Worm (Caenorhabditis elegans): ENCODE results near the gene fbxb-92.
"Not testable (repeated sequence)": the region's sequence is repeated elsewhere in the genome, so short reads cannot be mapped to it uniquely, and the experiment has no call there.

fbxb-92 gene

ce11 chrII:3779463-3779862 is 32.2 kb upstream of the fbxb-92 start, which contains the start of gene T24E12.11:
Gene T24E12.11 (minus strand): TSS chrII:3779563.
- TF ChIP-seq F13H6.1 (tag; optimal IDR thresholded peaks at IDR 0.05), result no peak
- TF ChIP-seq Y55F3AM.14 (GFP tag; optimal IDR thresholded peaks at IDR 0.05), result no peak
- no peak for TF ChIP-seq crh-2 (tag; optimal IDR thresholded peaks at IDR 0.05)
- no peak for TF ChIP-seq ztf-4 (tag; optimal IDR thresholded peaks at IDR 0.05)
- no peak for TF ChIP-seq elt-3 (tag; optimal IDR thresholded peaks at IDR 0.05)
- TF ChIP-seq elt-1 (tag; optimal IDR thresholded peaks at IDR 0.05), result no peak
- no peak for TF ChIP-seq skn-1 (tag; optimal IDR thresholded peaks at IDR 0.05)
- no peak for TF ChIP-seq nhr-237 (tag; optimal IDR thresholded peaks at IDR 0.05)
- TF ChIP-seq blmp-1 (tag; optimal IDR thresholded peaks at IDR 0.05; ENCODE audit: insufficient read depth), result no peak
- TF ChIP-seq nhr-10 (tag; optimal IDR thresholded peaks at IDR 0.05), result no peak

- TF ChIP-seq ztf-4 (tag; optimal IDR thresholded peaks at IDR 0.05) (no peak), alr-1 (tag; optimal IDR thresholded peaks at IDR 0.05) (no peak)
These were observed 30.5 kb upstream of the fbxb-92 start for ce11 chrII:3777802-3778201.

- no peak for TF ChIP-seq dmd-4 (tag; optimal IDR thresholded peaks at IDR 0.05)
These were observed 28.4 kb upstream of the fbxb-92 start, which contains the start of gene T24E12.3 for ce11 chrII:3775719-3776118. Gene T24E12.3 (plus strand): TSS chrII:3776019.

- TF ChIP-seq nhr-10 (tag; optimal IDR thresholded peaks at IDR 0.05), result no peak
- TF ChIP-seq C34F6.9 (tag; optimal IDR thresholded peaks at IDR 0.05), result no peak
- no peak for TF ChIP-seq sma-9 (GFP tag; optimal IDR thresholded peaks at IDR 0.05)
- no peak for TF ChIP-seq sma-9 (tag; optimal IDR thresholded peaks at IDR 0.05)
- no peak for TF ChIP-seq peb-1 (tag; optimal IDR thresholded peaks at IDR 0.05)
- TF ChIP-seq ama-1 (optimal IDR thresholded peaks at IDR 0.05), result no peak
These were observed 25.8 kb upstream of the fbxb-92 start, which contains the start of gene T24E12.10 for ce11 chrII:3773130-3773529. Gene T24E12.10 (minus strand): TSS chrII:3773230.

ce11 chrII:3771640-3772039 is 24.3 kb upstream of the fbxb-92 start:
- no peak for TF ChIP-seq nhr-10 (tag; optimal IDR thresholded peaks at IDR 0.05)
- TF ChIP-seq fos-1 (tag; optimal IDR thresholded peaks at IDR 0.05), result no peak
- no peak for TF ChIP-seq C34F6.9 (tag; optimal IDR thresholded peaks at IDR 0.05)
- TF ChIP-seq nhr-25 (tag; optimal IDR thresholded peaks at IDR 0.05), result no peak
- TF ChIP-seq unc-62 (GFP tag; optimal IDR thresholded peaks at IDR 0.05), result no peak
- no peak for TF ChIP-seq mab-5 (tag; optimal IDR thresholded peaks at IDR 0.05)
- TF ChIP-seq lin-13 (GFP tag; optimal IDR thresholded peaks at IDR 0.05), result no peak
- TF ChIP-seq zag-1 (tag; optimal IDR thresholded peaks at IDR 0.05), result no peak

ce11 chrII:3764486-3764885 is 17.2 kb upstream of the fbxb-92 start, which contains the start of gene srx-112:
Gene srx-112 (minus strand): TSS chrII:3764586.
- no peak for TF ChIP-seq nhr-25 (tag; optimal IDR thresholded peaks at IDR 0.05)

ce11 chrII:3761599-3761998 is 14.3 kb upstream of the fbxb-92 start, which contains the start of gene T24E12.6:
Gene T24E12.6 (minus strand): TSS chrII:3761699.
- not testable (repeated sequence) for TF ChIP-seq C34F6.9 (tag; optimal IDR thresholded peaks at IDR 0.05); gmeb-1 (tag; optimal IDR thresholded peaks at IDR 0.05); sma-3 (GFP tag; optimal IDR thresholded peaks at IDR 0.05)

- TF ChIP-seq ceh-16 (tag; optimal IDR thresholded peaks at IDR 0.05) (no peak), gmeb-1 (tag; optimal IDR thresholded peaks at IDR 0.05) (no peak), sma-3 (GFP tag; optimal IDR thresholded peaks at IDR 0.05) (no peak), nhr-25 (tag; optimal IDR thresholded peaks at IDR 0.05) (no peak)
These were observed 11.7 kb upstream of the fbxb-92 start, which contains the start of gene T24E12.12 for ce11 chrII:3759010-3759409. Gene T24E12.12 (plus strand): TSS chrII:3759290.

ce11 chrII:3757499-3757898 is 10.2 kb upstream of the fbxb-92 start, which contains the start of gene srx-111:
Gene srx-111 (plus strand): TSS chrII:3757799.
- TF ChIP-seq lin-39 (tag; optimal IDR thresholded peaks at IDR 0.05) (no peak), R02D3.7 (tag; optimal IDR thresholded peaks at IDR 0.05) (no peak), ceh-16 (tag; optimal IDR thresholded peaks at IDR 0.05) (no peak), nhr-12 (tag; optimal IDR thresholded peaks at IDR 0.05) (no peak), lin-11 (tag; optimal IDR thresholded peaks at IDR 0.05) (no peak), mdl-1 (tag; optimal IDR thresholded peaks at IDR 0.05) (no peak), crh-2 (tag; optimal IDR thresholded peaks at IDR 0.05) (no peak), nhr-11 (tag; optimal IDR thresholded peaks at IDR 0.05) (no peak), ztf-4 (tag; optimal IDR thresholded peaks at IDR 0.05) (no peak), sma-3 (GFP tag; optimal IDR thresholded peaks at IDR 0.05) (no peak), fos-1 (tag; optimal IDR thresholded peaks at IDR 0.05) (no peak), nhr-237 (tag; optimal IDR thresholded peaks at IDR 0.05) (no peak), C34F6.9 (tag; optimal IDR thresholded peaks at IDR 0.05) (no peak), sem-4 (tag; optimal IDR thresholded peaks at IDR 0.05) (no peak), elt-1 (tag; optimal IDR thresholded peaks at IDR 0.05) (no peak), dmd-4 (tag; optimal IDR thresholded peaks at IDR 0.05) (no peak), snpc-4 (tag; optimal IDR thresholded peaks at IDR 0.05) (no peak), unc-62 (GFP tag; optimal IDR thresholded peaks at IDR 0.05) (no peak), nhr-129 (tag; optimal IDR thresholded peaks at IDR 0.05) (no peak), alr-1 (tag; optimal IDR thresholded peaks at IDR 0.05) (no peak)

Data from whole organism, L2 larva.